Fruit fly (Drosophila melanogaster) whole organism, embryonic: Measurements from ENCODE around the gene REG.

Experiments
- Atf3 ChIP-seq: fragments of 200-800 bp; sonication (Bioruptor generic); optimal IDR thresholded peaks from 3 replicates; lab custom pipeline; 2016; ENCODE audit warnings: missing biosample characterization, missing genetic modification characterization
- CG11085 ChIP-seq: fragments of 200-800 bp; sonication (Bioruptor generic); IDR thresholded peaks from 2 replicates; pipeline ENCODE4 v1.3.6; 2022; ENCODE audit warnings: missing biosample characterization, missing genetic modification characterization
- CG11247 ChIP-seq: fragments of 200-800 bp; sonication (Bioruptor generic); IDR thresholded peaks from 2 replicates; pipeline ENCODE4 v1.3.6; 2022; ENCODE audit warnings: missing biosample characterization, missing genetic modification characterization
- CG12769 ChIP-seq: fragments of 200-800 bp; sonication (Bioruptor generic); optimal IDR thresholded peaks from 2 replicates; lab custom pipeline; 2019; ENCODE audit warnings: missing biosample characterization, mild to moderate bottlenecking, missing genetic modification characterization, moderate library complexity
- CG13894 ChIP-seq: fragments of 200-800 bp; sonication (Bioruptor generic); optimal IDR thresholded peaks from 3 replicates; lab custom pipeline; 2018; ENCODE audit warnings: missing biosample characterization, mild to moderate bottlenecking, missing genetic modification characterization, moderate library complexity
- CG14710 ChIP-seq: fragments of 200-800 bp; sonication (Bioruptor generic); optimal IDR thresholded peaks from 3 replicates; lab custom pipeline; 2019; ENCODE audit warnings: missing biosample characterization, mild to moderate bottlenecking, missing genetic modification characterization, moderate library complexity
- CG14965 ChIP-seq: fragments of 200-800 bp; sonication (Bioruptor generic); optimal IDR thresholded peaks from 2 replicates; lab custom pipeline; 2016; ENCODE audit warnings: missing biosample characterization, missing genetic modification characterization, borderline replicate concordance
- CG15269 ChIP-seq: fragments of 200-800 bp; sonication (Bioruptor generic); optimal IDR thresholded peaks from 2 replicates; lab custom pipeline; 2018; ENCODE audit warnings: missing biosample characterization, mild to moderate bottlenecking, missing genetic modification characterization, moderate library complexity
- CG18262 ChIP-seq: fragments of 200-800 bp; optimal IDR thresholded peaks from 3 replicates; lab custom pipeline; 2019; ENCODE audit warnings: missing biosample characterization, mild to moderate bottlenecking, missing genetic modification characterization, moderate library complexity
- CG1832 ChIP-seq: fragments of 200-800 bp; sonication (Bioruptor generic); optimal IDR thresholded peaks from 2 replicates; lab custom pipeline; 2017; ENCODE audit warnings: missing biosample characterization, mild to moderate bottlenecking, missing genetic modification characterization, inconsistent platforms
- CG3281 ChIP-seq: fragments of 200-800 bp; sonication (Bioruptor generic); optimal IDR thresholded peaks from 3 replicates; lab custom pipeline; 2017; ENCODE audit warnings: missing biosample characterization, mild to moderate bottlenecking, missing genetic modification characterization
- CG34224 ChIP-seq: fragments of 200-800 bp; sonication (Bioruptor generic); IDR thresholded peaks from 3 replicates; pipeline ENCODE4 v1.3.6; 2022; ENCODE audit warnings: missing biosample characterization, missing genetic modification characterization; ENCODE audit not compliant: partially characterized antibody
- CG4424 ChIP-seq: fragments of 200-800 bp; sonication (Bioruptor generic); optimal IDR thresholded peaks from 3 replicates; lab custom pipeline; 2016; ENCODE audit warnings: missing biosample characterization, missing genetic modification characterization
- CG5953 ChIP-seq: fragments of 200-800 bp; sonication (Bioruptor generic); IDR thresholded peaks from 2 replicates; pipeline ENCODE4 v1.3.6; 2022; ENCODE audit warnings: missing biosample characterization, missing genetic modification characterization
- CG6654 ChIP-seq: fragments of 200-800 bp; sonication (Bioruptor generic); optimal IDR thresholded peaks from 2 replicates; lab custom pipeline; 2017; ENCODE audit warnings: missing biosample characterization, mild to moderate bottlenecking, missing genetic modification characterization
- CG7745 ChIP-seq: fragments of 200-800 bp; sonication (Bioruptor generic); optimal IDR thresholded peaks from 2 replicates; lab custom pipeline; 2018; ENCODE audit warnings: missing biosample characterization, mild to moderate bottlenecking, missing genetic modification characterization, moderate library complexity
- CG8388 ChIP-seq: fragments of 200-800 bp; sonication (Bioruptor generic); optimal IDR thresholded peaks from 2 replicates; lab custom pipeline; 2019; ENCODE audit warnings: missing biosample characterization, mild to moderate bottlenecking, missing genetic modification characterization, moderate library complexity
- CoRest ChIP-seq: fragments of 200-800 bp; sonication (Bioruptor generic); optimal IDR thresholded peaks from 3 replicates; lab custom pipeline; 2018; ENCODE audit warnings: missing biosample characterization, mild to moderate bottlenecking, missing genetic modification characterization, moderate library complexity
- D ChIP-seq, 2 experiments: fragments of 200-800 bp in 1 of 2; fragments of >200 bp in 1 of 2; sonication (Bioruptor generic) in 1 of 2; optimal IDR thresholded peaks; 2 replicates in 1 of 2; 3 replicates in 1 of 2; lab custom pipeline; 2017; ENCODE audit warnings: mild to moderate bottlenecking in 1 of 2, missing biosample characterization in 1 of 2, missing genetic modification characterization in 1 of 2, missing genetic modification reagents in 1 of 2
- Dbx ChIP-seq: fragments of 200-800 bp; sonication (Bioruptor generic); IDR thresholded peaks from 3 replicates; pipeline ENCODE4 v1.3.6; 2022; ENCODE audit warnings: missing biosample characterization, missing genetic modification characterization
- Dfd ChIP-seq, 2 experiments: fragments of >200 bp; optimal IDR thresholded peaks; 2 replicates each; lab custom pipeline; 2017; ENCODE audit warnings: missing biosample characterization in 2 of 2, missing genetic modification characterization in 2 of 2
- Ets65A ChIP-seq: fragments of 200-800 bp; sonication (Bioruptor generic); peaks from one replicate; lab custom pipeline; 2016; ENCODE audit warnings: missing biosample characterization, missing genetic modification characterization
- Hr39 ChIP-seq: fragments of >200 bp; optimal IDR thresholded peaks from 2 replicates; lab custom pipeline; 2017
- Hr78 ChIP-seq, 2 experiments: fragments of 200-800 bp in 1 of 2; fragments of >200 bp in 1 of 2; sonication (Bioruptor generic) in 1 of 2; optimal IDR thresholded peaks; 2 replicates each; lab custom pipeline; 2017 to 2019; ENCODE audit warnings: missing biosample characterization in 2 of 2, missing genetic modification characterization in 2 of 2, mild to moderate bottlenecking in 1 of 2, moderate library complexity in 1 of 2
- Jarid2 ChIP-seq: fragments of 200-800 bp; sonication (Bioruptor generic); optimal IDR thresholded peaks from 3 replicates; lab custom pipeline; 2017; ENCODE audit warnings: mild to moderate bottlenecking, missing biosample characterization, missing genetic modification reagents, missing genetic modification characterization
- abd-A ChIP-seq: fragments of 200-800 bp; sonication (Bioruptor generic); optimal IDR thresholded peaks from 3 replicates; lab custom pipeline; 2019; ENCODE audit warnings: missing biosample characterization, mild to moderate bottlenecking, missing genetic modification characterization, moderate library complexity
- ap ChIP-seq: fragments of 200-800 bp; sonication (Bioruptor generic); IDR thresholded peaks from 2 replicates; pipeline ENCODE4 v1.3.6; 2022; ENCODE audit warnings: missing biosample characterization, missing genetic modification characterization
- ara ChIP-seq: fragments of 200-800 bp; sonication (Bioruptor generic); IDR thresholded peaks from 2 replicates; pipeline ENCODE4 v1.3.6; 2022; ENCODE audit warnings: missing biosample characterization, missing genetic modification characterization
- bowl ChIP-seq: fragments of 200-800 bp; sonication (Bioruptor generic); IDR thresholded peaks from 2 replicates; pipeline ENCODE4 v1.3.6; 2022; ENCODE audit warnings: missing biosample characterization, missing genetic modification characterization
- chinmo ChIP-seq: fragments of 200-800 bp; sonication (Bioruptor generic); IDR thresholded peaks from 4 replicates; pipeline ENCODE4 v1.3.6; 2022; ENCODE audit warnings: missing biosample characterization, missing genetic modification characterization; ENCODE audit not compliant: partially characterized antibody
- crc ChIP-seq: fragments of 200-800 bp; sonication (Bioruptor generic); optimal IDR thresholded peaks from 2 replicates; lab custom pipeline; 2016; ENCODE audit warnings: missing biosample characterization, missing genetic modification characterization
- crol ChIP-seq: fragments of 200-800 bp; sonication (Bioruptor generic); IDR thresholded peaks from 2 replicates; pipeline ENCODE4 v1.3.6; 2022; ENCODE audit warnings: missing biosample characterization, missing genetic modification characterization
- ewg ChIP-seq: fragments of 200-800 bp; sonication (Bioruptor generic); optimal IDR thresholded peaks from 3 replicates; lab custom pipeline; 2017; ENCODE audit warnings: mild to moderate bottlenecking, missing biosample characterization, missing genetic modification reagents, missing genetic modification characterization
- hth ChIP-seq: fragments of >200 bp; optimal IDR thresholded peaks from 2 replicates; lab custom pipeline; 2017; ENCODE audit warnings: inconsistent platforms
- jigr1 ChIP-seq: fragments of 200-800 bp; sonication (Bioruptor generic); IDR thresholded peaks from 3 replicates; pipeline ENCODE4 v1.3.6; 2022; ENCODE audit warnings: missing biosample characterization, missing genetic modification characterization
- kni ChIP-seq: fragments of 200-800 bp; sonication (Bioruptor generic); optimal IDR thresholded peaks from 3 replicates; lab custom pipeline; 2017; ENCODE audit warnings: mild to moderate bottlenecking, missing biosample characterization, missing genetic modification reagents, missing genetic modification characterization
- lbe ChIP-seq: fragments of 200-800 bp; sonication (Bioruptor generic); optimal IDR thresholded peaks from 2 replicates; lab custom pipeline; 2016; ENCODE audit warnings: missing biosample characterization, mild to moderate bottlenecking, missing genetic modification characterization
- lov ChIP-seq, 2 experiments: fragments of 200-800 bp in 1 of 2; fragments of >200 bp in 1 of 2; sonication (Bioruptor generic) in 1 of 2; IDR thresholded peaks in 1 of 2; optimal IDR thresholded peaks in 1 of 2; 2 replicates in 1 of 2; 3 replicates in 1 of 2; pipeline versions ENCODE4 v1.3.6 to Lab custom; 2017 to 2022; ENCODE audit warnings: missing biosample characterization in 1 of 2, missing genetic modification characterization in 1 of 2
- nom ChIP-seq: fragments of 200-800 bp; sonication (Bioruptor generic); optimal IDR thresholded peaks from 2 replicates; lab custom pipeline; 2017; ENCODE audit warnings: missing biosample characterization, missing genetic modification characterization, mild to moderate bottlenecking, moderate library complexity, missing genetic modification reagents
- oc ChIP-seq: fragments of 200-800 bp; sonication (Bioruptor generic); optimal IDR thresholded peaks from 2 replicates; lab custom pipeline; 2018; ENCODE audit warnings: missing biosample characterization, mild to moderate bottlenecking, missing genetic modification characterization, moderate library complexity
- pum ChIP-seq: fragments of 200-800 bp; sonication (Bioruptor generic); optimal IDR thresholded peaks from 2 replicates; lab custom pipeline; 2016; ENCODE audit warnings: missing biosample characterization, missing genetic modification characterization
- repo ChIP-seq: fragments of 200-800 bp; sonication (Bioruptor generic); optimal IDR thresholded peaks from 2 replicates; lab custom pipeline; 2016; ENCODE audit warnings: missing biosample characterization, missing genetic modification characterization
- tna ChIP-seq: fragments of 200-800 bp; sonication (Bioruptor generic); IDR thresholded peaks from 2 replicates; pipeline ENCODE4 v1.3.6; 2022; ENCODE audit warnings: missing biosample characterization, missing genetic modification characterization; ENCODE audit not compliant: partially characterized antibody
- vnd ChIP-seq: fragments of 200-800 bp; sonication (Bioruptor generic); IDR thresholded peaks from 3 replicates; pipeline ENCODE4 v1.3.6; 2022; ENCODE audit warnings: missing biosample characterization, missing genetic modification characterization; ENCODE audit not compliant: partially characterized antibody
- wor ChIP-seq: fragments of 200-800 bp; sonication (Bioruptor generic); IDR thresholded peaks from 2 replicates; pipeline ENCODE4 v1.3.6; 2022; ENCODE audit warnings: missing biosample characterization, missing genetic modification characterization
- zen ChIP-seq: fragments of 200-800 bp; sonication (Bioruptor generic); optimal IDR thresholded peaks from 3 replicates; lab custom pipeline; 2018; ENCODE audit warnings: missing biosample characterization, mild to moderate bottlenecking, missing genetic modification characterization, moderate library complexity
- zf30C ChIP-seq: fragments of 200-800 bp; sonication (Bioruptor generic); optimal IDR thresholded peaks from 3 replicates; lab custom pipeline; 2018; ENCODE audit warnings: missing biosample characterization, mild to moderate bottlenecking, missing genetic modification characterization

The REG gene

DNA sequence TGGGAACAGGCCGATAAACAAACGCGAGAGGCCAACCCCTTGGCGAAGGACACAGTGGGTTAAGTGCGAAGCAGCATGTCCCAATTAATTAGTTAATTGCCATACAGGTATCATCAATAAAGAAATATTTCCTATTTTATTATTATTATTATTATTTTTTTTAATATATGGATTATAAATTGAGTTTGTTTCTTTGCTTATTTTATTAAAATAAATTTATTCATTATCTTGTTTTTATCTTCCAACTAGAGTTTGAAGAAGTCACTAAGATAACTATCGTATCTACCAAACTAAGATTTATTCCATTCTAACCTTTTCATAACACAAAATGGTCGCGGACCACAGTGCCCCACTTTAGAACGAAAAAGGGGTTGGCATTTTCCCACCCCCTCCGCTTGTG, 4.0 kb upstream of the REG start (continued):
- TF ChIP-seq Atf3 (GFP tag; lab: Kevin White, UChicago): no peak
- TF ChIP-seq CG14965 (GFP tag; lab: Kevin White, UChicago): no peak
- TF ChIP-seq lov (optimal IDR thresholded peaks at IDR 0.05; lab: Kevin White, UChicago): no peak
- no peak for TF ChIP-seq lov (GFP tag; IDR thresholded peaks at IDR 0.05; lab: Robert Waterston, UW)
- TF ChIP-seq CG34224 (GFP tag; lab: Robert Waterston, UW): no peak
- TF ChIP-seq jigr1: no peak
- no peak for TF ChIP-seq repo (GFP tag; lab: Kevin White, UChicago)
- no peak for TF ChIP-seq pum
- TF ChIP-seq zf30C (GFP tag; lab: Kevin White, UChicago): no peak
- no peak for TF ChIP-seq CG6654 (GFP tag; lab: Kevin White, UChicago)
- TF ChIP-seq oc (tag; lab: Kevin White, UChicago): no peak
- TF ChIP-seq zen (tag; lab: Kevin White, UChicago): no peak
- TF ChIP-seq Jarid2 (GFP tag; lab: Kevin White, UChicago): no peak
- TF ChIP-seq CG7745: no peak
- no peak for TF ChIP-seq kni (GFP tag; lab: Kevin White, UChicago)
- TF ChIP-seq hth: no peak
- TF ChIP-seq CG12769 (tag; lab: Kevin White, UChicago): no peak
- no peak for TF ChIP-seq bowl (GFP tag; lab: Robert Waterston, UW)
- peak; percentile 18 for TF ChIP-seq CG14710 (tag; lab: Kevin White, UChicago)
- no peak for TF ChIP-seq D (optimal IDR thresholded peaks at IDR 0.05; lab: Kevin White, UChicago)
- peak; percentile 13 for TF ChIP-seq D (GFP tag; optimal IDR thresholded peaks at IDR 0.05; lab: Kevin White, UChicago)
- no peak for TF ChIP-seq CG8388 (GFP tag; lab: Kevin White, UChicago)
- TF ChIP-seq Hr78 (GFP tag; optimal IDR thresholded peaks at IDR 0.05; lab: Kevin White, UChicago): no peak
- TF ChIP-seq ap (GFP tag; lab: Robert Waterston, UW): no peak
- TF ChIP-seq wor (GFP tag; lab: Robert Waterston, UW): no peak
- no peak for TF ChIP-seq Dfd (GFP tag; optimal IDR thresholded peaks at IDR 0.05; lab: Kevin White, UChicago)
- peak; percentile 6 for TF ChIP-seq CG4424
- peak; percentile 53 for TF ChIP-seq CoRest (tag; lab: Kevin White, UChicago)
- no peak for TF ChIP-seq vnd (GFP tag; lab: Robert Waterston, UW)
- TF ChIP-seq CG11085 (GFP tag; lab: Robert Waterston, UW): no peak

DNA sequence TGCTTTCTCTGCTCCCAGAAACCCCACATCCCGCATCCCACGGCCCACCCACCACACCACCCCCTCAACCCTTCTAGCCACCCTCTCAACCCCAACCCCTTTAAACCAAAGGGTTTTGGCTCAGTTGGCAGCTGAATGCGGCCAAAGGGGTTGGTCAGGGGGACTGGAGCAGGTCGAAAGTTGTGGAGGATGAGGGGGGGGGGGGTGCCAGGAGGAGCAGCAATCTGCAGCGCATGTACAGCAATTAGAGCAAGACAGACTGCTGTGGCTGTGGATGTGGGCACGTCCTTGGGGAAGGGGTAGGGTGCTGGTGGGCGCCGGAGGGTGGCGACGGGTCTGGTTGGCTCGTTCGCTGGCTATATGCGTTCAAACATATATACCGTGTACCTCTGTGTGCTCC, 3.6 kb upstream of the REG start:
- TF ChIP-seq Ets65A (GFP tag; lab: Kevin White, UChicago): no peak
- TF ChIP-seq Hr39: peak; percentile 50
- TF ChIP-seq chinmo: 0 out of 4 replicates have a peak, but pooled peaks have one; percentile 50
- TF ChIP-seq CG1832 (GFP tag; lab: Kevin White, UChicago): peak; percentile 33
- TF ChIP-seq CG18262 (tag; lab: Kevin White, UChicago): no peak
- no peak for TF ChIP-seq crc (GFP tag; lab: Kevin White, UChicago)
- no peak for TF ChIP-seq tna (GFP tag; lab: Robert Waterston, UW)
- TF ChIP-seq crol (GFP tag; lab: Robert Waterston, UW): peak; percentile 90
- TF ChIP-seq CG11247 (GFP tag; lab: Robert Waterston, UW): no peak
- no peak for TF ChIP-seq lbe (GFP tag; lab: Kevin White, UChicago)
- no peak for TF ChIP-seq CG3281
- TF ChIP-seq ewg (GFP tag; lab: Kevin White, UChicago): peak; percentile 54
- TF ChIP-seq ara (GFP tag; lab: Robert Waterston, UW): no peak
- TF ChIP-seq CG15269 (tag; lab: Kevin White, UChicago): no peak
- TF ChIP-seq nom: no peak
- TF ChIP-seq abd-A (tag; lab: Kevin White, UChicago): peak; percentile 68
- TF ChIP-seq CG5953 (GFP tag; lab: Robert Waterston, UW): peak; percentile 13; the same call in 1 of the 2 replicates
- peak; percentile 5 for TF ChIP-seq CG13894
- TF ChIP-seq Dbx: 0 out of 3 replicates have a peak, but pooled peaks have one; percentile 12
